Fruit fly (Drosophila melanogaster) whole organism, prepupa: ENCODE data around the gene Nak.

Source experiments
- Blimp-1 ChIP-seq: fragments of 200-800 bp; sonication (Bioruptor generic); optimal IDR thresholded peaks from 3 replicates; lab custom pipeline; 2017; ENCODE audit warnings: missing biosample characterization, missing genetic modification characterization, mild to moderate bottlenecking, moderate library complexity, missing genetic modification reagents
- Ets21C ChIP-seq: fragments of 200-800 bp; sonication (Bioruptor generic); optimal IDR thresholded peaks from 3 replicates; lab custom pipeline; 2016; ENCODE audit warnings: missing biosample characterization, missing genetic modification characterization
- salr ChIP-seq, 2 experiments: fragments of 200-800 bp; sonication (Bioruptor generic); optimal IDR thresholded peaks; 3 replicates each; lab custom pipeline; 2016 to 2018; ENCODE audit warnings: missing biosample characterization in 2 of 2, missing genetic modification characterization in 2 of 2, mild to moderate bottlenecking in 1 of 2
- vri ChIP-seq: fragments of 200-800 bp; sonication (Bioruptor generic); optimal IDR thresholded peaks from 3 replicates; lab custom pipeline; 2016; ENCODE audit warnings: missing biosample characterization, mild to moderate bottlenecking, missing genetic modification characterization

DNA sequence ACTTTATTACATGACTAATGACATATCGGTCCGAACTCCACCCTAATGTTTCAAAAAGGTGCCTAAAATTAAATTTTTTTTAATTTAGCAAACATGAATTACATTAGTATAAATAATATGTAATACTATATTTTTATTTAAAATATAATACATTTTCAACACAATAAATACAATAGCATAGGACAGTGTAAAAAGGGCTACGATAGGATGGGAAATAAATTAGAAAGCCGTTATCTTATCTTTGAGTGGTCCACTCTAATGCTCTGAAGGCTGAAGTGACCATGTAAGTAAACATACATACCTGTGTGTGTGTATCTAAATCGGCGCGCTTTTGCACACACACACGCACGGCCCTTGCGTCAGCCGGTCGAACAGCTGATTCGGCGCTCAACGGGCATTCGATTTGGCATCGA lies 34.4 kb upstream of the Nak start, which contains the start of gene CG31793:
- TF ChIP-seq vri (GFP tag; lab: Kevin White, UChicago) (peak; percentile 58), salr (GFP tag; optimal IDR thresholded peaks at IDR 0.05; lab: Kevin White, UChicago) (no peak), Ets21C (no peak), Blimp-1 (GFP tag; lab: Kevin White, UChicago) (no peak)
